Worm (Caenorhabditis elegans) whole organism, L3 larva: ENCODE measurements around the gene aos-1.

Experiments
- ZK546.5 ChIP-seq: sonication (generic microtip); optimal IDR thresholded peaks from 2 replicates; lab custom pipeline; 2017; ENCODE audit warnings: missing biosample characterization, missing genetic modification characterization
- aly-2 ChIP-seq: fragments of 150-350 bp; optimal IDR thresholded peaks from 2 replicates; lab custom pipeline; 2014; ENCODE audit warnings: missing biosample characterization, missing genetic modification characterization
- ceh-16 ChIP-seq: sonication (generic microtip); optimal IDR thresholded peaks from 2 replicates; lab custom pipeline; 2017; ENCODE audit warnings: missing biosample characterization, missing genetic modification characterization
- ceh-28 ChIP-seq: fragments of 150-350 bp; optimal IDR thresholded peaks from 2 replicates; lab custom pipeline; 2014; ENCODE audit warnings: missing biosample characterization, missing genetic modification reagents, missing genetic modification characterization
- ceh-82 ChIP-seq: fragments of 150-350 bp; optimal IDR thresholded peaks from 2 replicates; lab custom pipeline; 2014; ENCODE audit warnings: missing biosample characterization, missing genetic modification characterization
- ceh-9 ChIP-seq: sonication (generic microtip); optimal IDR thresholded peaks from 2 replicates; lab custom pipeline; 2018; ENCODE audit warnings: missing biosample characterization, missing genetic modification characterization
- daf-12 ChIP-seq: fragments of 150-350 bp; optimal IDR thresholded peaks from 2 replicates; lab custom pipeline; 2014; ENCODE audit warnings: missing biosample characterization, missing genetic modification reagents, missing genetic modification characterization
- egl-27 ChIP-seq: sonication (generic microtip); optimal IDR thresholded peaks from 4 replicates; lab custom pipeline; 2017; ENCODE audit warnings: missing biosample characterization, missing genetic modification reagents, missing genetic modification characterization
- egl-5 ChIP-seq: fragments of 150-350 bp; optimal IDR thresholded peaks from 2 replicates; lab custom pipeline; 2017; ENCODE audit warnings: missing biosample characterization, missing genetic modification reagents, missing genetic modification characterization, inconsistent platforms
- elt-1 ChIP-seq: fragments of 150-350 bp; optimal IDR thresholded peaks from 2 replicates; lab custom pipeline; 2014; ENCODE audit warnings: missing biosample characterization, missing genetic modification characterization
- elt-2 ChIP-seq: sonication (generic microtip); optimal IDR thresholded peaks from 2 replicates; lab custom pipeline; 2016; ENCODE audit warnings: missing genetic modification reagents, mild to moderate bottlenecking, missing genetic modification characterization, missing compliant biosample characterization
- elt-3 ChIP-seq, 3 experiments: fragments of 150-350 bp in 1 of 3; sonication (generic microtip) in 2 of 3; optimal IDR thresholded peaks; 2 replicates in 2 of 3; 4 replicates in 1 of 3; lab custom pipeline; 2014 to 2017; ENCODE audit warnings: missing biosample characterization in 3 of 3, missing genetic modification characterization in 3 of 3
- eor-1 ChIP-seq, 2 experiments: fragments of 150-350 bp; optimal IDR thresholded peaks; 2 replicates each; lab custom pipeline; 2014 to 2018; ENCODE audit warnings: missing biosample characterization in 2 of 2, missing genetic modification characterization in 2 of 2
- fkh-10 ChIP-seq: sonication (generic microtip); optimal IDR thresholded peaks from 2 replicates; lab custom pipeline; 2017; ENCODE audit warnings: missing biosample characterization, missing genetic modification reagents, missing genetic modification characterization
- fkh-2 ChIP-seq: fragments of 150-350 bp; optimal IDR thresholded peaks from 2 replicates; lab custom pipeline; 2014; ENCODE audit warnings: missing biosample characterization, missing genetic modification reagents, missing genetic modification characterization
- jun-1 ChIP-seq: fragments of 150-350 bp; optimal IDR thresholded peaks from 2 replicates; lab custom pipeline; 2014; ENCODE audit warnings: missing biosample characterization, missing genetic modification reagents, missing genetic modification characterization
- lsy-12 ChIP-seq: sonication (generic microtip); optimal IDR thresholded peaks from 2 replicates; lab custom pipeline; 2016; ENCODE audit warnings: mild to moderate bottlenecking, missing genetic modification characterization, missing compliant biosample characterization
- mml-1 ChIP-seq: fragments of 150-350 bp; sonication (generic microtip); optimal IDR thresholded peaks from 3 replicates; lab custom pipeline; 2014; ENCODE audit warnings: missing biosample characterization, missing genetic modification characterization
- nfya-1 ChIP-seq: sonication (generic microtip); optimal IDR thresholded peaks from 2 replicates; lab custom pipeline; 2017; ENCODE audit warnings: missing genetic modification characterization, mild to moderate bottlenecking, missing compliant biosample characterization, antibody characterized with exemption, moderate library complexity; ENCODE audit not compliant: insufficient read depth
- nhr-11 ChIP-seq: fragments of 150-350 bp; optimal IDR thresholded peaks from 2 replicates; lab custom pipeline; 2014; ENCODE audit warnings: missing biosample characterization, missing genetic modification characterization
- nhr-12 ChIP-seq: fragments of 150-350 bp; optimal IDR thresholded peaks from 2 replicates; lab custom pipeline; 2014; ENCODE audit warnings: missing biosample characterization, missing genetic modification characterization
- nhr-237 ChIP-seq: fragments of 150-350 bp; optimal IDR thresholded peaks from 2 replicates; lab custom pipeline; 2014; ENCODE audit warnings: missing biosample characterization, missing genetic modification characterization
- nhr-25 ChIP-seq: sonication (generic microtip); optimal IDR thresholded peaks from 2 replicates; lab custom pipeline; 2017; ENCODE audit warnings: missing biosample characterization, missing genetic modification characterization
- nhr-28 ChIP-seq: fragments of 150-350 bp; optimal IDR thresholded peaks from 2 replicates; lab custom pipeline; 2014; ENCODE audit warnings: missing biosample characterization, missing genetic modification characterization
- nhr-43 ChIP-seq: sonication (generic microtip); optimal IDR thresholded peaks from 2 replicates; lab custom pipeline; 2016; ENCODE audit warnings: mild to moderate bottlenecking, missing genetic modification characterization, missing compliant biosample characterization; ENCODE audit not compliant: poor library complexity, severe bottlenecking
- nhr-67 ChIP-seq: fragments of 150-350 bp; optimal IDR thresholded peaks from 2 replicates; lab custom pipeline; 2014; ENCODE audit warnings: missing biosample characterization, missing genetic modification characterization
- nhr-76 ChIP-seq: fragments of 150-350 bp; sonication (generic microtip); optimal IDR thresholded peaks from 5 replicates; lab custom pipeline; 2014; ENCODE audit warnings: missing biosample characterization, missing genetic modification characterization
- pha-4 ChIP-seq: fragments of 150-350 bp; optimal IDR thresholded peaks from 2 replicates; lab custom pipeline; 2014; ENCODE audit warnings: missing biosample characterization, missing genetic modification reagents, missing genetic modification characterization
- pqm-1 ChIP-seq: fragments of 150-350 bp; optimal IDR thresholded peaks from 2 replicates; lab custom pipeline; 2017; ENCODE audit warnings: missing biosample characterization, missing genetic modification characterization, inconsistent platforms
- skn-1 ChIP-seq: fragments of 150-350 bp; optimal IDR thresholded peaks from 2 replicates; lab custom pipeline; 2014; ENCODE audit warnings: missing biosample characterization, missing genetic modification characterization
- snpc-4 ChIP-seq: fragments of 150-350 bp; optimal IDR thresholded peaks from 2 replicates; lab custom pipeline; 2014; ENCODE audit warnings: missing biosample characterization, missing genetic modification characterization
- unc-39 ChIP-seq: sonication (generic microtip); optimal IDR thresholded peaks from 4 replicates; lab custom pipeline; 2017; ENCODE audit warnings: missing biosample characterization, missing genetic modification characterization
- unc-62 ChIP-seq: fragments of 150-350 bp; sonication (generic microtip); optimal IDR thresholded peaks from 4 replicates; lab custom pipeline; 2014; ENCODE audit warnings: missing biosample characterization, missing genetic modification reagents, missing genetic modification characterization
- ztf-11 ChIP-seq: fragments of 150-350 bp; optimal IDR thresholded peaks from 2 replicates; lab custom pipeline; 2014; ENCODE audit warnings: missing biosample characterization, missing genetic modification characterization
- ztf-4 ChIP-seq: fragments of 150-350 bp; optimal IDR thresholded peaks from 2 replicates; lab custom pipeline; 2014; ENCODE audit warnings: missing biosample characterization, missing genetic modification characterization

The aos-1 gene

DNA sequence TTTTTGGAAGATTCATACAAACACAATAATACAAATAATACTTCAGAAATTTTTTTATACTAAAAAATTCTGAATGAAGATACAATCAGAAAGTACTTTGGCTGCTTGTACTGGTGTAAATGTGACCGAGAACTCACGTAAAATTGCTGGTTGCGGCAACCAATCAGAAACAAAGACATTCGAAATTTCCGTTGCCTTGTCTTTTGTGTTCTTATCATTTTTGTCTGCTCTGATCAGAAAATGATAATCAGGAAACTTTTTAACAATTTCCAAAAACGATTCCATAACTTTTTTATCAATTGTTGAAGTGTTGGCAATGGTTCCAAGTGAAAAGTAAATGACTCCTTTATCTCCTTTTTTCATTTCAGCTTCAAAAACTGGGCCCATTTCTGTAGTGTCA lies 33.2 kb downstream of the aos-1 start (continued):
- TF ChIP-seq pha-4 (tag; lab: Kevin White, UChicago) = peak; percentile 12
- no peak for TF ChIP-seq eor-1 (tag; optimal IDR thresholded peaks at IDR 0.05; lab: Kevin White, UChicago)
- no peak for TF ChIP-seq nhr-12 (tag; lab: Kevin White, UChicago)

ce11 chrV:10094374-10094773 lies 35.7 kb downstream of the aos-1 start, which contains the start of gene srd-49:
Gene srd-49 (plus strand): TSS chrV:10094674.
- TF ChIP-seq unc-39 (tag; lab: Kevin White, UChicago) (no peak), elt-2 (tag; lab: Kevin White, UChicago) (no peak), daf-12 (no peak), nhr-28 (tag; lab: Kevin White, UChicago) (no peak), egl-5 (tag; lab: Kevin White, UChicago) (no peak), fkh-2 (tag; lab: Kevin White, UChicago) (no peak), aly-2 (tag; lab: Kevin White, UChicago) (no peak), elt-3 (tag; optimal IDR thresholded peaks at IDR 0.05; lab: Kevin White, UChicago) (no peak), ztf-11 (tag; lab: Kevin White, UChicago) (no peak), pqm-1 (no peak), ztf-4 (tag; lab: Kevin White, UChicago) (no peak), ZK546.5 (no peak), ceh-16 (no peak)

ce11 chrV:10091152-10091551 lies 38.9 kb downstream of the aos-1 start, which contains the start of gene R04B5.11:
Gene R04B5.11 (minus strand): TSS chrV:10091252.
- no peak for TF ChIP-seq pha-4 (tag; lab: Kevin White, UChicago)
- no peak for TF ChIP-seq elt-1 (tag; lab: Kevin White, UChicago)
- no peak for TF ChIP-seq nhr-25 (tag; lab: Kevin White, UChicago)
- no peak for TF ChIP-seq ceh-82 (tag; lab: Kevin White, UChicago)
- TF ChIP-seq fkh-10 (GFP tag; lab: Kevin White, UChicago) = no peak
- TF ChIP-seq ceh-9 (tag; lab: Kevin White, UChicago) = no peak
- no peak for TF ChIP-seq snpc-4 (tag; lab: Kevin White, UChicago)
- no peak for TF ChIP-seq nhr-67 (tag; lab: Kevin White, UChicago)
- no peak for TF ChIP-seq ceh-16
- TF ChIP-seq jun-1 (tag; lab: Kevin White, UChicago) = no peak
- TF ChIP-seq nfya-1 (tag; lab: Kevin White, UChicago) = no peak
- no peak for TF ChIP-seq elt-2 (tag; lab: Kevin White, UChicago)
- TF ChIP-seq lsy-12 (tag; lab: Kevin White, UChicago) = no peak
- TF ChIP-seq nhr-76 = no peak
- no peak for TF ChIP-seq elt-3 (tag; optimal IDR thresholded peaks at IDR 0.05; lab: Kevin White, UChicago)
- no peak for TF ChIP-seq daf-12

DNA sequence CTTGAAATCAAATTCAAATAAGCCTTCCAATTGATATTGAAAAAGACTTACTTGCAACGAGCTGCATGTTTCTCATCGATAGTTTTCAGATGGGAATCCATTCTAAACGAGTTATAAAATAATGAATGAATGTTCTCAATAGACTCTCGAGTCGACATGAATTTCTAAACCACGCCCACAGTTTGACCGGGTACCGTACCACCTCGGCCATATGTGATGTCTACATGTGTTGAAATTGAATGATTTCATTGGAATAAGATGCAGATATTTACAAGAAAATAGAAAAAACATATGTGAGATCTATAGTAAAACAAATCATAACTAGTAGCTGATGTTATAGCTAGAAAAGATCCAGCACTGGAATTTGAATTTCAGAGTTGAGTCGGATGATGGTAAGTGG lies 39.6 kb downstream of the aos-1 start, which contains the start of gene R04B5.7:
Gene R04B5.7 (minus strand): TSS at position 101 of the 400 bp plus-strand sequence.
- TF ChIP-seq elt-1 (tag; lab: Kevin White, UChicago) = no peak
- no peak for TF ChIP-seq nhr-237
- TF ChIP-seq pqm-1 = no peak
- TF ChIP-seq ceh-9 (tag; lab: Kevin White, UChicago) = no peak
- TF ChIP-seq egl-27 (tag; lab: Kevin White, UChicago) = no peak
- no peak for TF ChIP-seq snpc-4 (tag; lab: Kevin White, UChicago)
- no peak for TF ChIP-seq unc-62 (GFP tag; lab: Kevin White, UChicago)
- no peak for TF ChIP-seq nhr-67 (tag; lab: Kevin White, UChicago)
- TF ChIP-seq nfya-1 (tag; lab: Kevin White, UChicago) = no peak
- TF ChIP-seq nhr-11 (tag; lab: Kevin White, UChicago) = no peak
- TF ChIP-seq lsy-12 (tag; lab: Kevin White, UChicago) = no peak
- no peak for TF ChIP-seq nhr-43
- TF ChIP-seq mml-1 (tag; lab: Kevin White, UChicago) = no peak
- TF ChIP-seq eor-1 (tag; optimal IDR thresholded peaks at IDR 0.05; lab: Kevin White, UChicago) = no peak
- no peak for TF ChIP-seq ceh-28 (tag; lab: Kevin White, UChicago)
- TF ChIP-seq daf-12 = no peak
- no peak for TF ChIP-seq skn-1 (tag; lab: Kevin White, UChicago)
